Worm (Caenorhabditis elegans): ENCODE data around the gene E02H9.7.

DNA sequence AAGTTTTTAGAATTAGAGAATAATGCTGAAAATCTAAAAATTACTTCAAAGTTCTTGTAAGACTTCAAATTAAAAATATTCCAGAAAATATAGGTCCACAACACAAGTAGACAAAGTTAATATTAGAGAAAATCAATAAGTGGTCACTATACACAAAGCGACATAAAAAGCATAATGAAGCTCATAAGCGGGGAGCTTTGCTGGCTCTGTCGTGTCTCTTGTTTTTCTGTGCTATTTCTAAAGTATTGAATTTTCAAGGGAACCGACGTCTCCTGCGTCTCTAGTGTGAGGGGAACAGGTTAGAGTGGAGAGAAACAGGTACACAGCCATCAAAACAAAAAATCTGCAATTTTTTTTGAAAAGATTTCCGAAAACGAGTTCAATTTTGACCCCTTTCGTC is 6.9 kb downstream of the E02H9.7 start, which contains the start of gene E02H9.13:
- no peak for TF ChIP-seq ztf-11 (tag; optimal IDR thresholded peaks at IDR 0.05)
- no peak for TF ChIP-seq nhr-6 (tag; optimal IDR thresholded peaks at IDR 0.05)
- no peak for TF ChIP-seq mbf-1 (tag; optimal IDR thresholded peaks at IDR 0.05)
- no peak for TF ChIP-seq ZK546.5 (tag; optimal IDR thresholded peaks at IDR 0.05)
- TF ChIP-seq ama-1 (optimal IDR thresholded peaks at IDR 0.05), result no peak
- no peak for TF ChIP-seq skn-1 (tag; optimal IDR thresholded peaks at IDR 0.05)

Data from whole organism, L2 larva.